Worm (Caenorhabditis elegans): ENCODE data around the gene aars-1.

DNA sequence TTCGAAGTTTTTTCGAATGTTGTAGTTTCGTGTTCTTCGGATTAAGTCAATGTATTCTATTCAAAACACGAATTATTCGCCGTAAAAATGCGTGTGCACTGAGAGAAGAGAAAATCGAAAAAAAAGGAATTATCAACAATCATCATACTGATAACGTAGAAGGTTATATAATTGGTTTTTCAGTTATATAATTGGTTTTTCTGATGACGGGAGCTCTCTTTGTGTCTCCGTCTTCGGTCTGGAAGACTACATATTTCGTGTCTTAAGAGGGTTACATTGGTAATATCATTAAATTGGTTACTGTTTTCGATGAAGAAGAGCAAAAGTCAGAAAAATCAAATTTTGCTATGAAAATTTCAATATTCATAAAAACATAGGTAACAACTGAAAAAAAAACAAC, 4.4 kb downstream of the aars-1 start:
- TF ChIP-seq T22C8.4 (GFP tag; IDR thresholded peaks at IDR 0.05): no peak
- no peak for TF ChIP-seq klf-2 (GFP tag; conservative IDR thresholded peaks at IDR 0.05)
- TF ChIP-seq ref-1 (GFP tag; conservative IDR thresholded peaks at IDR 0.05): no peak

All from whole organism, midembryonic.